Comparison of ENCODE assay signal across 1 fruit fly cellular context in genomic region chr3L:17496871-17497492, dm6.
TF ChIP-seq lines count a peak whose summit lies in the region.

No protein-coding gene starts in this region.

TF ChIP-seq in whole organism, embryonic, 481 proteins besides CTCF, POLR2A, EP300 and RAD21 (continued from another document):
- TF ChIP-seq CG9797 (GFP tag; optimal IDR thresholded peaks at IDR 0.05; lab: Kevin White, UChicago) (no peak), CG17612 (GFP tag; IDR thresholded peaks at IDR 0.05; lab: Robert Waterston, UW) (no peak), Fer1 (GFP tag; optimal IDR thresholded peaks at IDR 0.05; lab: Kevin White, UChicago) (no peak), vvl (GFP tag; IDR thresholded peaks at IDR 0.05; lab: Robert Waterston, UW) (peak; percentile 10; the same call in 1 of the 2 replicates), Hr39 (optimal IDR thresholded peaks at IDR 0.05; lab: Kevin White, UChicago) (no peak), CG31388 (GFP tag; optimal IDR thresholded peaks at IDR 0.05; lab: Kevin White, UChicago) (no peak), CG13775 (GFP tag; optimal IDR thresholded peaks at IDR 0.05; lab: Kevin White, UChicago) (no peak), Nf-YA (GFP tag; IDR thresholded peaks at IDR 0.05; lab: Robert Waterston, UW) (no peak), Abd-B (GFP tag; optimal IDR thresholded peaks at IDR 0.05; lab: Kevin White, UChicago) (peak; percentile 15), al (GFP tag; IDR thresholded peaks at IDR 0.05; lab: Robert Waterston, UW) (no peak), sr (GFP tag; IDR thresholded peaks at IDR 0.05; lab: Robert Waterston, UW) (no peak), CG14441 (GFP tag; IDR thresholded peaks at IDR 0.05; lab: Robert Waterston, UW) (no peak), trem (tag; optimal IDR thresholded peaks at IDR 0.05; lab: Kevin White, UChicago) (no peak), ken (GFP tag; IDR thresholded peaks at IDR 0.05; lab: Robert Waterston, UW) (0 out of 3 replicates have a peak, but pooled peaks have one; percentile 10)
TF ChIP-seq in whole organism, embryonic: peak in this region for 58.
